Worm (Caenorhabditis elegans): ENCODE results near the gene nhr-180.

Gene nhr-180

DNA sequence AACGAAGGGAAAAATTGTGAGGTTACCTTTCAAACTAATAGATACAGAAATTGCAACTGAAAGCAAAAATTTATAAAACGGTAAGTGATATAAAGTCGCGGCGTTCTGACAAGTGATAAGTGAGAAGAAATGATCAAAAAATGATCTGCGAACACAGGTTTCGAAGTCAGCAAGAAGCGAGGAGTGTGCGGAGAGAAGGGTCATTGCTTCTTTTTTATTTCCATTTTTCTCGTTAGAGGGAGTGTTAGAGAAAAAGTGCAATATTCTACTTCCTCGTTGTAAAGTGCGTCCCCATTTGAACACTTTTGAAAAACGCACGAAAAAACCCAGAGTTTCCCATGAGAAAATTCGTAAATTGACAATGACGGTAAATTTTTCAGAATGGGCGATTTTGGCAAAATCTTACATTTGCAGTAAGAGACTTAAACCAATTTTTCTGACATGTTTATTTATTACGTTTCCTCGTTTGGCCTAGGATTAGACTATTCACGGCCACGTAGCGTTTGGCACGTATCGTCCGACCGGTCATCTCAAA is 9.3 kb upstream of the nhr-180 start, which contains the start of the genes fbxa-72 and srx-21:
Gene fbxa-72, minus strand, starts transcription at position 204 of the 535 bp plus-strand sequence.
Gene srx-21, plus strand, starts transcription at position 485 of the 535 bp plus-strand sequence.
- peak; percentile 69 for TF ChIP-seq nhr-80 (tag; optimal IDR thresholded peaks at IDR 0.05)
- no peak for TF ChIP-seq Y67H2A.10 (GFP tag; conservative IDR thresholded peaks at IDR 0.05)

ce11 chrV:676090-676489 is 8.8 kb upstream of the nhr-180 start:
- TF ChIP-seq sptf-2 (GFP tag; optimal IDR thresholded peaks at IDR 0.05) (no peak), mes-4 (tag; optimal IDR thresholded peaks at IDR 0.05) (no peak), zfh-2 (GFP tag; conservative IDR thresholded peaks at IDR 0.05) (0 out of 2 replicates have a peak, but pooled peaks have one; percentile 42), lin-35 (GFP tag; optimal IDR thresholded peaks at IDR 0.05) (no peak), ZK185.1 (tag; optimal IDR thresholded peaks at IDR 0.05; ENCODE audit: poor library complexity, severe bottlenecking) (no peak), nhr-179 (tag; optimal IDR thresholded peaks at IDR 0.05) (no peak), let-526 (GFP tag; IDR thresholded peaks at IDR 0.05) (no peak), F57A8.1 (GFP tag; optimal IDR thresholded peaks at IDR 0.05) (no peak), snpc-1.1 (tag; optimal IDR thresholded peaks at IDR 0.05; ENCODE audit: insufficient read depth) (peak; percentile 54), snpc-4 (GFP tag; optimal IDR thresholded peaks at IDR 0.05) (no peak), snpc-4 (tag; optimal IDR thresholded peaks at IDR 0.05) (peak in 2 of 4 experiments; percentile 78 to 88), chd-7 (tag; optimal IDR thresholded peaks at IDR 0.05) (no peak), dpl-1 (GFP tag; optimal IDR thresholded peaks at IDR 0.05) (no peak), attf-5 (GFP tag; optimal IDR thresholded peaks at IDR 0.05) (no peak), K11D2.4 (GFP tag; IDR thresholded peaks at IDR 0.05) (no peak), akir-1 (GFP tag; optimal IDR thresholded peaks at IDR 0.05) (no peak), C06A6.2 (GFP tag; conservative IDR thresholded peaks at IDR 0.05) (no peak)

ce11 chrV:674213-674612 is 6.9 kb upstream of the nhr-180 start, which contains the start of gene sru-25:
TSS of gene sru-25 (minus strand) at chrV:674313.
- TF ChIP-seq ztf-25 (GFP tag; IDR thresholded peaks at IDR 0.05): no peak
- no peak for TF ChIP-seq let-607 (tag; optimal IDR thresholded peaks at IDR 0.05)
- TF ChIP-seq snpc-3.4 (tag; optimal IDR thresholded peaks at IDR 0.05): no peak
- no peak for TF ChIP-seq C06A6.2 (GFP tag; conservative IDR thresholded peaks at IDR 0.05)
- no peak for TF ChIP-seq mes-4 (tag; optimal IDR thresholded peaks at IDR 0.05)
- TF ChIP-seq F57A8.1 (GFP tag; optimal IDR thresholded peaks at IDR 0.05): no peak
- no peak for TF ChIP-seq T26A5.8 (tag; optimal IDR thresholded peaks at IDR 0.05)
- no peak for TF ChIP-seq xnd-1 (tag; optimal IDR thresholded peaks at IDR 0.05)
- no peak for TF ChIP-seq mxl-1 (tag; optimal IDR thresholded peaks at IDR 0.05)
- no peak for TF ChIP-seq repo-1 (tag; optimal IDR thresholded peaks at IDR 0.05)
- TF ChIP-seq ama-1 (optimal IDR thresholded peaks at IDR 0.05): no peak
- TF ChIP-seq ama-1 (GFP tag; optimal IDR thresholded peaks at IDR 0.05): no peak
- no peak for TF ChIP-seq tbx-9 (tag; optimal IDR thresholded peaks at IDR 0.05; ENCODE audit: borderline replicate concordance)
- TF ChIP-seq aptf-3 (GFP tag; IDR thresholded peaks at IDR 0.05): no peak
- TF ChIP-seq F52B5.7 (tag; optimal IDR thresholded peaks at IDR 0.05): no peak
- no peak for TF ChIP-seq F22D6.2 (tag; optimal IDR thresholded peaks at IDR 0.05)
- no peak for TF ChIP-seq Y67H2A.10 (GFP tag; conservative IDR thresholded peaks at IDR 0.05)
- TF ChIP-seq F57C9.4 (tag; optimal IDR thresholded peaks at IDR 0.05): no peak

- TF ChIP-seq lin-26 (GFP tag; IDR thresholded peaks at IDR 0.05) (no peak), attf-5 (GFP tag; optimal IDR thresholded peaks at IDR 0.05) (no peak), nhr-27 (tag; optimal IDR thresholded peaks at IDR 0.05) (no peak), fkh-3 (tag; optimal IDR thresholded peaks at IDR 0.05) (no peak), dpff-1 (tag; optimal IDR thresholded peaks at IDR 0.05) (no peak), ztf-6 (GFP tag; IDR thresholded peaks at IDR 0.05) (no peak), dox-1 (GFP tag; IDR thresholded peaks at IDR 0.05) (no peak), ceh-100 (GFP tag; IDR thresholded peaks at IDR 0.05) (no peak), ekl-4 (GFP tag; IDR thresholded peaks at IDR 0.05) (no peak), ztf-25 (GFP tag; IDR thresholded peaks at IDR 0.05) (no peak), snpc-3.4 (tag; optimal IDR thresholded peaks at IDR 0.05) (no peak), D2030.7 (GFP tag; IDR thresholded peaks at IDR 0.05) (no peak), madf-8 (GFP tag; conservative IDR thresholded peaks at IDR 0.05) (no peak), ceh-79 (tag; optimal IDR thresholded peaks at IDR 0.05) (no peak), egrh-3 (GFP tag; IDR thresholded peaks at IDR 0.05) (no peak)
These were observed 4.0 kb upstream of the nhr-180 start, which contains the start of gene sru-24 for ce11 chrV:671342-671741. TSS of gene sru-24 (minus strand) at chrV:671442.

Measured in whole organism, young adult.